Worm (Caenorhabditis elegans) whole organism, young adult: Measurements from ENCODE around the gene ZC395.5.

Experiments
- F22D6.2 ChIP-seq: sonication (generic microtip); optimal IDR thresholded peaks from 2 replicates; lab custom pipeline; 2016; ENCODE audit warnings: mild to moderate bottlenecking, missing genetic modification characterization, missing compliant biosample characterization
- F23B12.7 ChIP-seq: sonication (generic microtip); optimal IDR thresholded peaks from 2 replicates; lab custom pipeline; 2017; ENCODE audit warnings: missing genetic modification characterization, mild to moderate bottlenecking, missing compliant biosample characterization, antibody characterized with exemption, moderate library complexity; ENCODE audit not compliant: insufficient read depth
- F33H1.4 ChIP-seq: fragments of 200-800 bp; sonication (Bioruptor generic); IDR thresholded peaks from 2 replicates; pipeline ENCODE4 v1.3.6; 2022; ENCODE audit warnings: missing genetic modification reagents, missing genetic modification characterization, missing compliant biosample characterization
- F49E8.2 ChIP-seq: sonication (generic microtip); optimal IDR thresholded peaks from 3 replicates; lab custom pipeline; 2017; ENCODE audit warnings: missing genetic modification characterization, mild to moderate bottlenecking, missing compliant biosample characterization, antibody characterized with exemption, moderate library complexity; ENCODE audit not compliant: insufficient read depth
- T26A5.8 ChIP-seq: sonication (generic microtip); optimal IDR thresholded peaks from 2 replicates; lab custom pipeline; 2016; ENCODE audit warnings: missing genetic modification characterization, missing compliant biosample characterization
- Y53F4B.3 ChIP-seq: fragments of 200-800 bp; sonication (Bioruptor generic); IDR thresholded peaks from 2 replicates; pipeline ENCODE4 v1.3.6; 2022; ENCODE audit warnings: missing genetic modification reagents, missing genetic modification characterization, missing compliant biosample characterization
- Y53G8AR.9 ChIP-seq: fragments of 200-800 bp; sonication (Bioruptor generic); conservative IDR thresholded peaks from 2 replicates; pipeline ENCODE4 v1.3.6; 2022; ENCODE audit warnings: missing genetic modification reagents, missing genetic modification characterization, missing compliant biosample characterization
- Y56A3A.18 ChIP-seq: fragments of 200-800 bp; sonication (Bioruptor generic); IDR thresholded peaks from 2 replicates; pipeline ENCODE4 v1.3.6; 2022; ENCODE audit warnings: missing genetic modification reagents, missing genetic modification characterization, missing compliant biosample characterization
- ama-1 ChIP-seq, 3 experiments: fragments of 150-350 bp in 1 of 3; sonication (generic microtip) in 2 of 3; optimal IDR thresholded peaks; 2 replicates each; lab custom pipeline; 2014 to 2018; ENCODE audit warnings: missing biosample characterization in 2 of 3, missing genetic modification characterization in 2 of 3, missing genetic modification reagents in 2 of 3
- attf-5 ChIP-seq: fragments of 200-800 bp; sonication (Bioruptor generic); optimal IDR thresholded peaks from 2 replicates; lab custom pipeline; 2018; ENCODE audit warnings: mild to moderate bottlenecking, missing genetic modification characterization, missing compliant biosample characterization
- cebp-2 ChIP-seq: fragments of 200-800 bp; sonication (Bioruptor generic); IDR thresholded peaks from 2 replicates; pipeline ENCODE4 v1.3.6; 2022; ENCODE audit warnings: missing genetic modification characterization, missing compliant biosample characterization
- ceh-100 ChIP-seq: fragments of 200-800 bp; sonication (Bioruptor generic); IDR thresholded peaks from 2 replicates; pipeline ENCODE4 v1.3.6; 2022; ENCODE audit warnings: missing genetic modification reagents, missing genetic modification characterization, missing compliant biosample characterization
- ceh-40 ChIP-seq: fragments of 200-800 bp; sonication (Bioruptor generic); IDR thresholded peaks from 2 replicates; pipeline ENCODE4 v1.3.6; 2022; ENCODE audit warnings: missing genetic modification characterization, missing compliant biosample characterization
- ceh-79 ChIP-seq: sonication (generic microtip); optimal IDR thresholded peaks from 2 replicates; lab custom pipeline; 2017; ENCODE audit warnings: mild to moderate bottlenecking, missing genetic modification characterization, missing compliant biosample characterization
- chd-7 ChIP-seq: sonication (generic microtip); optimal IDR thresholded peaks from 2 replicates; lab custom pipeline; 2016; ENCODE audit warnings: mild to moderate bottlenecking, missing genetic modification characterization, moderate library complexity, missing compliant biosample characterization
- die-1 ChIP-seq: sonication (generic microtip); optimal IDR thresholded peaks from 2 replicates; lab custom pipeline; 2016; ENCODE audit warnings: missing genotype, mild to moderate bottlenecking, missing genetic modification characterization, missing compliant biosample characterization
- ets-4 ChIP-seq: fragments of 200-800 bp; sonication (Bioruptor generic); optimal IDR thresholded peaks from 2 replicates; lab custom pipeline; 2018; ENCODE audit warnings: mild to moderate bottlenecking, missing genetic modification characterization, missing compliant biosample characterization
- him-1 ChIP-seq: sonication (generic microtip); optimal IDR thresholded peaks from 2 replicates; lab custom pipeline; 2016; ENCODE audit warnings: missing genotype, missing genetic modification reagents, missing genetic modification characterization, missing compliant biosample characterization
- lag-1 ChIP-seq: fragments of 200-800 bp; sonication (Bioruptor generic); IDR thresholded peaks from 2 replicates; pipeline ENCODE4 v1.3.6; 2022; ENCODE audit warnings: missing genetic modification reagents, missing genetic modification characterization, missing compliant biosample characterization
- let-607 ChIP-seq, 2 experiments: fragments of 200-800 bp in 1 of 2; sonication (Bioruptor generic) in 1 of 2; sonication (generic microtip) in 1 of 2; optimal IDR thresholded peaks; 2 replicates each; lab custom pipeline; 2016 to 2018; ENCODE audit warnings: mild to moderate bottlenecking in 2 of 2, missing compliant biosample characterization in 2 of 2, missing genetic modification characterization in 2 of 2, moderate library complexity in 2 of 2, missing genotype in 1 of 2
- lin-35 ChIP-seq, 3 experiments: fragments of 150-350 bp in 2 of 3; sonication (generic microtip) in 1 of 3; optimal IDR thresholded peaks; 2 replicates each; lab custom pipeline; 2014 to 2018; ENCODE audit warnings: missing biosample characterization in 3 of 3, missing genetic modification characterization in 3 of 3, missing genetic modification reagents in 3 of 3
- lsl-1 ChIP-seq: fragments of 200-800 bp; sonication (Bioruptor generic); optimal IDR thresholded peaks from 2 replicates; lab custom pipeline; 2018; ENCODE audit warnings: mild to moderate bottlenecking, missing genetic modification characterization, moderate library complexity, missing compliant biosample characterization
- madf-3 ChIP-seq: fragments of 200-800 bp; sonication (Bioruptor generic); IDR thresholded peaks from 2 replicates; pipeline ENCODE4 v1.3.6; 2022; ENCODE audit warnings: missing genetic modification reagents, missing genetic modification characterization, missing compliant biosample characterization
- madf-6 ChIP-seq: fragments of 200-800 bp; sonication (Bioruptor generic); IDR thresholded peaks from 2 replicates; pipeline ENCODE4 v1.3.6; 2022; ENCODE audit warnings: missing genetic modification reagents, missing genetic modification characterization, missing compliant biosample characterization
- nfyb-1 ChIP-seq: fragments of 200-800 bp; sonication (Bioruptor generic); IDR thresholded peaks from 2 replicates; pipeline ENCODE4 v1.3.6; 2022; ENCODE audit warnings: missing genetic modification reagents, missing genetic modification characterization, missing compliant biosample characterization
- pha-4 ChIP-seq: fragments of 150-350 bp; sonication (generic microtip); optimal IDR thresholded peaks from 2 replicates; lab custom pipeline; 2014; ENCODE audit warnings: missing biosample characterization, missing genetic modification reagents, missing genetic modification characterization
- rcor-1 ChIP-seq: fragments of 200-800 bp; sonication (Bioruptor generic); IDR thresholded peaks from 2 replicates; pipeline ENCODE4 v1.3.6; 2022; ENCODE audit warnings: missing genetic modification reagents, missing genetic modification characterization, missing compliant biosample characterization
- rec-8 ChIP-seq, 2 experiments: sonication (generic microtip); optimal IDR thresholded peaks; 2 replicates each; lab custom pipeline; 2016; ENCODE audit warnings: mild to moderate bottlenecking in 2 of 2, missing genetic modification characterization in 2 of 2, missing genetic modification reagents in 2 of 2, missing genotype in 2 of 2, missing biosample characterization in 1 of 2, missing compliant biosample characterization in 1 of 2, moderate library complexity in 1 of 2
- repo-1 ChIP-seq: sonication (generic microtip); optimal IDR thresholded peaks from 2 replicates; lab custom pipeline; 2017; ENCODE audit warnings: mild to moderate bottlenecking, missing genetic modification characterization, missing compliant biosample characterization
- snpc-3.4 ChIP-seq: sonication (generic microtip); optimal IDR thresholded peaks from 2 replicates; lab custom pipeline; 2017; ENCODE audit warnings: missing genetic modification characterization, mild to moderate bottlenecking, missing compliant biosample characterization, antibody characterized with exemption, moderate library complexity, missing genotype, missing genetic modification reagents
- somi-1 ChIP-seq: fragments of 200-800 bp; sonication (Bioruptor generic); optimal IDR thresholded peaks from 2 replicates; lab custom pipeline; 2018; ENCODE audit warnings: mild to moderate bottlenecking, missing genetic modification characterization, missing compliant biosample characterization
- tbp1 ChIP-seq: fragments of 200-800 bp; sonication (Bioruptor generic); optimal IDR thresholded peaks from 2 replicates; lab custom pipeline; 2018; ENCODE audit warnings: mild to moderate bottlenecking, missing genetic modification characterization, missing compliant biosample characterization
- tlf-1 ChIP-seq: fragments of 200-800 bp; sonication (Bioruptor generic); optimal IDR thresholded peaks from 2 replicates; lab custom pipeline; 2018; ENCODE audit warnings: mild to moderate bottlenecking, missing genetic modification characterization, missing compliant biosample characterization
- zfh-2 ChIP-seq: fragments of 200-800 bp; sonication (Bioruptor generic); conservative IDR thresholded peaks from 2 replicates; pipeline ENCODE4 v1.3.6; 2022; ENCODE audit warnings: missing genetic modification reagents, missing genetic modification characterization, missing compliant biosample characterization
- ztf-28 ChIP-seq: fragments of 200-800 bp; sonication (Bioruptor generic); IDR thresholded peaks from 2 replicates; pipeline ENCODE4 v1.3.6; 2022; ENCODE audit warnings: missing genetic modification reagents, missing genetic modification characterization, missing compliant biosample characterization

Gene ZC395.5

DNA sequence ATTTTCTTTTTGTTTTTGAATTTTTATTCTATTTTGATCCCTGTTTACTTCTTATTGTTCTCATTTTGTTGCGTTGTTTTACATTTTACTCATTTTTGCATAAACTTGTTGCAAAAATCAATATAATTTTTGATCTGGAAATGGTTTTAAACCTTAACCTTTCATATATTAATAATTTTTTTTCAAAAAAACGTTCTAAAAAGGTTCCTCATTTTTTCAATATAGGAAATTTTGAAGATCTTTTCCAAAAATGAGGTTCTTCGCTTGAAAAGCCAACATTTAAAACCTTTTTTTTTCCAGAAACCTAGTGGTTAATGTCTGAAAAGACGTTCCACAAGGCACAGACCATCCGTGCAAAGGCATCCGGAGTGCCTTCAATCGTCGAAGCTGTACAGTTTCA is 7.3 kb upstream of the ZC395.5 start, which contains the start of gene gop-3:
gop-3 (plus strand) TSS at position 301 of the 400 bp plus-strand sequence.
- TF ChIP-seq tbp1 (no peak), ceh-40 (GFP tag; lab: Robert Waterston, UW) (no peak), ceh-100 (GFP tag; lab: Robert Waterston, UW) (no peak), cebp-2 (GFP tag; lab: Robert Waterston, UW) (no peak), him-1 (tag; lab: Kevin White, UChicago) (no peak), pha-4 (tag; lab: Kevin White, UChicago) (no peak)
- TF ChIP-seq, all 124 proteins: peak for 0

DNA sequence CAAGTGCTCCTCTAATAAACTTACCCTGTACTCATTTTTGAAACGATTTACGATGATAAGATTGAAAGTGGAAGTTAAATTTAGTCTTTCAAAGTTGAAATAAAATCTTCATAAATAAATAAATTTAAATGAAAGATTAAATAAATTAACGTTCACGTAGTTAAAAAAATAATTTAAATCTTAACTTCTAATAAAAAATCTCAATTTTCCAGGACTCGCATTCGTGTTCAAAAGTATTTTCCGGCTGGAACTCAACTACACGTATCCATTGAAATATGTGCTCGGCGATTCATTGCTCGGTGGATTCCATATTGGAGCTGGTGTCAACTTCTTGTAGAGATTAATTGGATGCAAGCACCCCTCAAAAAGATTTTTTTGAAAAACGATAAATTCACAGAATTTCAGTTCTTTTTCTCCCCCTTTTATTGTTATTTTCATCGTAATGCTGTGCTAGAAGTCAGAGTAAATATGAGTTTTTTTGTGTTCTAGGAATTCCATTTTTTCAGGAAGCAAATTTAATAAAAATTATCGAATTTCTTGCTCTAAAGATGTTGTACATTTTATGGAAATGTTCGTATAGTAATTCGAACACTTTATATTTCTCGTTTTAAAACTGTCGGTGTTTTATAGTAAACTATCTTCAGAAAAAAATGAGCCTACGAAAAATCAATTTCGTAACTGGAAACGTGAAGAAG is 4.2 kb upstream of the ZC395.5 start, which contains the start of the genes C34E10.9 and hap-1:
C34E10.9 (minus strand) TSS at position 101 of the 695 bp plus-strand sequence.
hap-1 (plus strand) TSS at position 645 of the 695 bp plus-strand sequence.
- TF ChIP-seq rcor-1 (GFP tag; lab: Robert Waterston, UW) (no peak), F22D6.2 (tag; lab: Kevin White, UChicago) (no peak), lag-1 (GFP tag; lab: Robert Waterston, UW) (no peak), lin-35 (GFP tag; optimal IDR thresholded peaks at IDR 0.05; lab: Kevin White, UChicago) (no peak), snpc-3.4 (tag; lab: Kevin White, UChicago) (no peak), madf-6 (GFP tag; lab: Robert Waterston, UW) (no peak), ztf-28 (no peak), pha-4 (tag; lab: Kevin White, UChicago) (no peak), ceh-79 (tag; lab: Kevin White, UChicago) (no peak), Y53F4B.3 (GFP tag; lab: Robert Waterston, UW) (no peak), F33H1.4 (GFP tag; lab: Robert Waterston, UW) (no peak)

DNA sequence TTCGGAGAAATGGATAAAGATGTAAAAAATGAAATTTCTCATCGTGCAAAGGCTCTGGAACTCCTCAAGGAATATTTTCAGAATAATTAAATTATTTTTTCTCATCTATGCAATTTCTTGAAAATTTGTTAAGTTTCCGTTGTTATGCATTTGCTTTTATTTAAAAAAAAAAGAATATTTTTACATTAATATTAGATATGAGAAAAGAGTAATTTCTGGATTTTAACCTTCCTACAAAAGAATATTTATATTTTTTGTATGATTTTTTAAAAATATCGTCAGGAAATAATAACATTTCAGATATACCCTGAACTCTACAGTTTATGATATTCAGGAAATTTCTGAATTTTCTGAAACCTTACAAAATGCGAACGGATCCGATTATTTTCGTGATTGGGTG is 2.8 kb upstream of the ZC395.5 start, which contains the start of gene gro-1:
gro-1 (plus strand) TSS at position 301 of the 400 bp plus-strand sequence.
- TF ChIP-seq T26A5.8 (no peak), lsl-1 (no peak), attf-5 (GFP tag; lab: Kevin White, UChicago) (no peak)

DNA sequence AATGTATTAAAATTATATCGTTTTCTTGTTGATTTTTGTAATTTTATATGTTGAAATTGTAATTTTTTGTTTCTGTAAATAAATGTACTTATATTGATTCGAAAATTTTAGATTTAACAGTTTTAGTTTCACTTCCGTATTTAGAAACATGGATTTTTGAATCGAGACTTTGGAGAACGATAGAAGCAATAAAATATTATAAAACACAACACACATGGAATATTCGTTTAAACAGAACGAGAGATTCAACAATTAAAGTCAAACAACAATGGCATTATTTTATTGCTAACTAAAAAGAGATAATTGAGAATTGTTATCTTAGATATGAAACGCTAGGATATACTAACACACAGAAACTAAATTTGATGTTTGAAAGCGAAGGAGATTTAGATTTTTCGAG is 838 bp downstream of the ZC395.5 start:
- TF ChIP-seq lin-35 (GFP tag; optimal IDR thresholded peaks at IDR 0.05; lab: Kevin White, UChicago) (peak in 1 of 3 experiments; percentile 13), ztf-28 (0 out of 2 replicates have a peak, but pooled peaks have one; percentile 0), let-607 (tag; optimal IDR thresholded peaks at IDR 0.05; lab: Kevin White, UChicago) (peak in 1 of 2 experiments; percentile 19), F23B12.7 (tag; lab: Kevin White, UChicago) (no peak), him-1 (tag; lab: Kevin White, UChicago) (no peak)
- TF ChIP-seq, all 124 proteins: peak for 3

DNA sequence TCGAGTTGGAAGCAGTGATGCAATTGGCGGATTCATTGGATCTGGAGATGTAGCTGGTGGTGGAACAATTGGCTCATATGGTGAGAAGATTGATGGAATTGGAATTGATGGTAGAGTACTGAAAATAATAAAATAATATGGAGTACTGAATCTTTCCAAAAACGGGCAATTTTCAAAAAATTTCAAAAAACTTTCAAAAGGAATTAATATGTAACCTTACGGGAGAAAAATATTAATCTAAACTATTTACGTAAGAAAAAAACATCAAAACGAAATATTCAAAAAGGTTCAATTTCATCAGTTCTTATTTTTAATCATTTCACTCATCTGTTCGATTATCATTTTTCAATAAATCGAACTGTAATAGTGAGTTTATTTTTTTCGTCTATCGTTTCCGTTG is 2.2 kb downstream of the ZC395.5 start, which contains the start of gene ZC395.4:
ZC395.4 (plus strand) TSS at position 301 of the 400 bp plus-strand sequence.
- TF ChIP-seq ets-4 (GFP tag; lab: Kevin White, UChicago) (no peak), Y56A3A.18 (no peak)
- TF ChIP-seq, all 124 proteins: peak for 0

DNA sequence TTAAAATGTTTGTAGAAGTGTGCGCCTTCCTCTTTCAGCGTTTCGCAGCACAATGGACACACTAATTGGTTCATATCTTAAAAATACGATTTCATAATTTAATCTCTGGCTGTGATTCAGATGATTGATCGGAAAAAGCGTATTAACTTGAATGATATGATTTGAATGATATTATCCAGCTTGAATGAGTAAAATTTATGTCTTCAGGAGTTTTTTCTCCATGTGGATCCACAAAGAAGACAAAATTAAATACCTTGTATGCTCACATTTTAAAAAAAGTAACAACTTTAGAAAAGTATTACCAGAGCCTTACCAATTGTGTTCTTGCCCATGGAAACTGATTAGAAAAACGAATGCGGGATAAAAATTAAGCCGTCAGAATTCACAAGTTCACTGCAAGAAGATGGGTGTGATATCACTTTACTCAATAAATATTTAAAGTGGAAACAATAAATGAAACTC is 5.8 kb downstream of the ZC395.5 start, which contains the start of gene ztf-8:
ztf-8 (minus strand) TSS at position 76 of the 462 bp plus-strand sequence.
- TF ChIP-seq madf-6 (GFP tag; lab: Robert Waterston, UW) (peak; percentile 65), cebp-2 (GFP tag; lab: Robert Waterston, UW) (no peak), Y53G8AR.9 (GFP tag; lab: Robert Waterston, UW) (peak; percentile 66; the same call in 1 of the 2 replicates), zfh-2 (GFP tag; lab: Robert Waterston, UW) (no peak), tlf-1 (peak; percentile 29), somi-1 (GFP tag; lab: Kevin White, UChicago) (no peak), chd-7 (tag; lab: Kevin White, UChicago) (no peak), nfyb-1 (GFP tag; lab: Robert Waterston, UW) (0 out of 2 replicates have a peak, but pooled peaks have one; percentile 27), F49E8.2 (peak; percentile 75), repo-1 (tag; lab: Kevin White, UChicago) (peak; percentile 79), T26A5.8 (peak; percentile 30), F23B12.7 (tag; lab: Kevin White, UChicago) (no peak), die-1 (tag; lab: Kevin White, UChicago) (peak; percentile 32), madf-3 (0 out of 2 replicates have a peak, but pooled peaks have one; percentile 51), rec-8 (tag; optimal IDR thresholded peaks at IDR 0.05; lab: Kevin White, UChicago) (no peak), rcor-1 (GFP tag; lab: Robert Waterston, UW) (peak; percentile 38), ama-1 (optimal IDR thresholded peaks at IDR 0.05; lab: Kevin White, UChicago) (peak; percentile 37), ama-1 (GFP tag; optimal IDR thresholded peaks at IDR 0.05; lab: Kevin White, UChicago) (peak in 1 of 2 experiments; percentile 5)
